Worm (Caenorhabditis elegans): ENCODE results near the gene gcc-2.

Gene gcc-2

ce11 chrIII:9735857-9736256 lies 26.1 kb downstream of the gcc-2 start, which contains the start of gene dao-6:
dao-6 (minus strand) TSS chrIII:9736201.
- TF ChIP-seq unc-3 (GFP tag; conservative IDR thresholded peaks at IDR 0.05) (no peak), unc-3 (tag; optimal IDR thresholded peaks at IDR 0.05) (no peak), C38D4.7 (GFP tag; optimal IDR thresholded peaks at IDR 0.05) (no peak), mec-3 (tag; optimal IDR thresholded peaks at IDR 0.05; ENCODE audit: borderline replicate concordance) (no peak), F13H6.1 (tag; optimal IDR thresholded peaks at IDR 0.05) (no peak), sox-2 (GFP tag; IDR thresholded peaks at IDR 0.05) (no peak), K09A11.1 (tag; optimal IDR thresholded peaks at IDR 0.05; ENCODE audit: insufficient read depth) (no peak), ceh-48 (tag; optimal IDR thresholded peaks at IDR 0.05) (no peak), fkh-6 (tag; optimal IDR thresholded peaks at IDR 0.05) (no peak)

- TF ChIP-seq pha-2 (tag; optimal IDR thresholded peaks at IDR 0.05) (no peak), ceh-24 (tag; optimal IDR thresholded peaks at IDR 0.05) (no peak), eyg-1 (tag; optimal IDR thresholded peaks at IDR 0.05) (no peak), fkh-6 (tag; optimal IDR thresholded peaks at IDR 0.05) (no peak), sox-4 (tag; optimal IDR thresholded peaks at IDR 0.05) (no peak), ztf-16 (tag; optimal IDR thresholded peaks at IDR 0.05) (no peak), unc-42 (tag; optimal IDR thresholded peaks at IDR 0.05) (no peak), pag-3 (tag; optimal IDR thresholded peaks at IDR 0.05; ENCODE audit: borderline replicate concordance) (no peak), ceh-6 (GFP tag; optimal IDR thresholded peaks at IDR 0.05) (no peak), elt-4 (tag; optimal IDR thresholded peaks at IDR 0.05) (no peak), ceh-48 (tag; optimal IDR thresholded peaks at IDR 0.05) (no peak), ceh-2 (tag; optimal IDR thresholded peaks at IDR 0.05) (no peak), ceh-22 (tag; optimal IDR thresholded peaks at IDR 0.05) (no peak), pros-1 (tag; optimal IDR thresholded peaks at IDR 0.05) (no peak)
Measured at ce11 chrIII:9734030-9734429, 27.9 kb downstream of the gcc-2 start.

DNA sequence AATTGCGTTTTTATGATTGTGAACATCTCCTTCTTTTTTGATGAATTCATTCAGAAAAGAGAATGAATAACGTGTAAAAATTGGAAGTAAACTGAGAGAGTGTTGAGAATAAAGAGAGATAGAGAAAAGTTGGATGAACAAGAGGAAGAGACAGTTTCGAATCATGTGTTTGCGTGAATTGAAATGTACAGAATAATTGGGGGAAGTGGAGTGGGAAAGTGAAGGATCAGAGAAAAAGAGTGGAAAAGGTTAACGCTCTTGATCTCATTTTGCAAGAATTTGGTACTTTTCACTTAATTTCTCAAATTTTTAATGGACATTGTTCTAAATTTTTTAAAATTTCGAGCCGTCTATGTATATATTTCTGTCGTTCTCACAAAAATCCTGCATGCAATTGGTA lies 28.6 kb downstream of the gcc-2 start:
- TF ChIP-seq pqm-1 (tag; optimal IDR thresholded peaks at IDR 0.05) (no peak), odd-2 (tag; optimal IDR thresholded peaks at IDR 0.05) (no peak), T23F11.4 (GFP tag; optimal IDR thresholded peaks at IDR 0.05) (no peak), ceh-6 (GFP tag; optimal IDR thresholded peaks at IDR 0.05) (no peak), C08G9.2 (tag; optimal IDR thresholded peaks at IDR 0.05) (no peak), nhr-11 (tag; optimal IDR thresholded peaks at IDR 0.05) (no peak), syd-9 (tag; optimal IDR thresholded peaks at IDR 0.05) (no peak)

- TF ChIP-seq ceh-18 (tag; optimal IDR thresholded peaks at IDR 0.05) (peak; percentile 45), dve-1 (tag; optimal IDR thresholded peaks at IDR 0.05) (no peak), unc-55 (GFP tag; optimal IDR thresholded peaks at IDR 0.05) (peak; percentile 27)
Measured at ce11 chrIII:9731313-9731912, 30.5 kb downstream of the gcc-2 start.

- TF ChIP-seq K02D7.2 (tag; optimal IDR thresholded peaks at IDR 0.05) = no peak
Measured at ce11 chrIII:9730407-9730806, 31.5 kb downstream of the gcc-2 start.

DNA sequence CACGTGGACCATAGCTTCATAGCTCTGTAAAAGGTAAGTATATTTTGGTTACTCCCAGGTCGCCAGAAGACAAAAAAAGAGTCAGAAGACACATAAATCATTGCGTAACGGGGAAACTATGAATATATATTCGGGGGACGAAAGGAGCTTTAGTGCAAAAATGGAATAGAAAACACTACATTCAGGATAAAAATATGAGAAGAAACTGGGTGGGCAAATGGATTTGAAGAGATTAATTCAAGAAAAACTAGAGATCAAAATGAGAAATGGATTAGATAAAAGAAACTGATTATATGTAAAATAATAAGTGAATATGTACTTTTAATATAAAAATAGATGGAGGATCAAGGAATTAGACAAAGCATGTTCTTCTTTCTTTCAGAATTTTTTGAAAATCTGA lies 34.5 kb downstream of the gcc-2 start, which contains the start of gene C07A9.12:
TSS of gene C07A9.12 (minus strand) at position 101 of the 400 bp plus-strand sequence.
- no peak for TF ChIP-seq rnt-1 (tag; optimal IDR thresholded peaks at IDR 0.05)
- TF ChIP-seq lim-6 (tag; optimal IDR thresholded peaks at IDR 0.05) = no peak
- TF ChIP-seq madf-2 (tag; optimal IDR thresholded peaks at IDR 0.05) = no peak
- no peak for TF ChIP-seq sdc-2 (tag; optimal IDR thresholded peaks at IDR 0.05)
- no peak for TF ChIP-seq ceh-18 (tag; optimal IDR thresholded peaks at IDR 0.05)
- TF ChIP-seq lin-11 (tag; optimal IDR thresholded peaks at IDR 0.05) = no peak
- no peak for TF ChIP-seq hlh-30 (tag; optimal IDR thresholded peaks at IDR 0.05; ENCODE audit: insufficient read depth)
- TF ChIP-seq fkh-6 (tag; optimal IDR thresholded peaks at IDR 0.05) = no peak
- TF ChIP-seq gmeb-2 (tag; optimal IDR thresholded peaks at IDR 0.05) = no peak
- TF ChIP-seq dve-1 (tag; optimal IDR thresholded peaks at IDR 0.05) = no peak
- no peak for TF ChIP-seq nfya-1 (tag; optimal IDR thresholded peaks at IDR 0.05)
- no peak for TF ChIP-seq ceh-34 (tag; optimal IDR thresholded peaks at IDR 0.05)
- TF ChIP-seq T23F11.4 (GFP tag; optimal IDR thresholded peaks at IDR 0.05) = no peak
- TF ChIP-seq ceh-22 (tag; optimal IDR thresholded peaks at IDR 0.05) = no peak
- no peak for TF ChIP-seq hlh-8 (tag; optimal IDR thresholded peaks at IDR 0.05)
- no peak for TF ChIP-seq ttx-3 (tag; optimal IDR thresholded peaks at IDR 0.05)
- TF ChIP-seq ceh-9 (tag; optimal IDR thresholded peaks at IDR 0.05) = no peak
- no peak for TF ChIP-seq unc-3 (GFP tag; conservative IDR thresholded peaks at IDR 0.05)
- TF ChIP-seq unc-3 (tag; optimal IDR thresholded peaks at IDR 0.05) = no peak
